Fruit fly (Drosophila melanogaster): ENCODE data around the gene Mpi.
A peak's percentile ranks its signal among the peaks of the same experiment; 100 is the strongest.

The Mpi gene

DNA sequence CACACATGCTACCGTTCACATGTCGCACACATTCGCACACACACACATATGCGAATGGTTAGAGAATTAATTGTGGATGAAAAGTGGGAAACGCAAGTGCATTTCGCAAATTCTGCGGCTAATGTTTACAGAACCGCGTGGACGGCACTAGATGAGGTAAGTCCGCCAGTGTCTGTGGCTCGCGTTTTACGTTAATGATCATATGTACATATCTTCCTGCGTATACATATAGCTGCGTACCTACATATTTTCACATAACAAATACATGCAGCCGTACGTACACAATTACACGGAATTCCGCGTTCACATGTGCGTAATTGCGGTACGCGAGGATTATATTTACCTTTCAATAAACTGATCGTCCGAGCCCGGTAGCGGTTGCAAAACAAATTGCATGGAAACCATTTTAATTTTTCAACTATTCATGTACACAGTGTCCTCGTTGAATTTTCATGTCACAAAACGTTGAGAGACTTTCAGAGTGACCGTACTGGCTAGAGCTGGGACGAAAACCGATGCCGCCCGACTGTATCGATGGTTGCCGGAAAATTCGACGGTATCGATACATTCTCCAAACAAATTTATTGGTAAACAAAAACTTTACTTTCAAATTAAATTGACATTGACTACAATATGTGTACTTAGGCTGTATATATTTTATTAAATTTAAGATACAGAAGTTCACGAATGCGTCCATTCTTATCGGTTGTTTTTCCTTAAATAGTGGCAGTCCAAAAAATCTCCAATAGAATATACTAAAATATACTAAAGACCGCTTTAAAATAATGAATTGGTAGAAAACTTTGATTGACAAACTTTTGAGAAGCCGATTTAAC is 34.1 kb upstream of the Mpi start, which contains the start of gene hyd (continued):
- TF ChIP-seq CG33557 (GFP tag; optimal IDR thresholded peaks at IDR 0.05) (no peak), Fer1 (GFP tag; optimal IDR thresholded peaks at IDR 0.05) (peak; percentile 13), CG6791 (GFP tag; IDR thresholded peaks at IDR 0.05; ENCODE audit: partially characterized antibody) (peak; percentile 88), p53 (GFP tag; optimal IDR thresholded peaks at IDR 0.05) (no peak), CG3726 (GFP tag; IDR thresholded peaks at IDR 0.05) (no peak), CG12659 (GFP tag; optimal IDR thresholded peaks at IDR 0.05) (peak; percentile 77), hbn (GFP tag; IDR thresholded peaks at IDR 0.05; ENCODE audit: partially characterized antibody) (peak; percentile 73), Ets97D (GFP tag; optimal IDR thresholded peaks at IDR 0.05) (peak; percentile 51), CG17186 (GFP tag; optimal IDR thresholded peaks at IDR 0.05) (peak; percentile 24), CG8478 (optimal IDR thresholded peaks at IDR 0.05) (peak; percentile 84), cg (GFP tag; optimal IDR thresholded peaks at IDR 0.05) (peak; percentile 98), hkb (optimal IDR thresholded peaks at IDR 0.05) (no peak), hkb (GFP tag; IDR thresholded peaks at IDR 0.05) (peak; percentile 6; the same call in 1 of the 2 replicates), row (GFP tag; IDR thresholded peaks at IDR 0.05) (peak; percentile 48; the same call in 2 of the 3 replicates), CG7963 (GFP tag; IDR thresholded peaks at IDR 0.05; ENCODE audit: partially characterized antibody) (peak; percentile 64; the same call in 2 of the 3 replicates), CG15479 (GFP tag; optimal IDR thresholded peaks at IDR 0.05) (peak; percentile 56), stwl (tag; optimal IDR thresholded peaks at IDR 0.05) (peak; percentile 62), Opbp (GFP tag; IDR thresholded peaks at IDR 0.05; ENCODE audit: partially characterized antibody) (peak; percentile 87), CG42726 (GFP tag; IDR thresholded peaks at IDR 0.05; ENCODE audit: partially characterized antibody) (peak; percentile 74; the same call in 1 of the 2 replicates), bcd (GFP tag; optimal IDR thresholded peaks at IDR 0.05) (no peak), CG4424 (GFP tag; optimal IDR thresholded peaks at IDR 0.05) (peak; percentile 2), CG1792 (GFP tag; optimal IDR thresholded peaks at IDR 0.05) (peak; percentile 36), CG13287 (GFP tag; IDR thresholded peaks at IDR 0.05; ENCODE audit: partially characterized antibody) (peak; percentile 87), gce (GFP tag; IDR thresholded peaks at IDR 0.05) (no peak), h (optimal IDR thresholded peaks at IDR 0.05) (no peak), MESR4 (GFP tag; optimal IDR thresholded peaks at IDR 0.05) (peak; percentile 92), CG6854 (GFP tag; optimal IDR thresholded peaks at IDR 0.05) (no peak), Xbp1 (GFP tag; optimal IDR thresholded peaks at IDR 0.05) (peak; percentile 15), MBD-R2 (GFP tag; IDR thresholded peaks at IDR 0.05) (peak; percentile 54), inv (GFP tag; IDR thresholded peaks at IDR 0.05; ENCODE audit: partially characterized antibody) (peak; percentile 79), CG16779 (GFP tag; IDR thresholded peaks at IDR 0.05) (no peak), phol (tag; optimal IDR thresholded peaks at IDR 0.05) (peak; percentile 42), Sin3A (optimal IDR thresholded peaks at IDR 0.05) (peak; percentile 70), CG15073 (GFP tag; optimal IDR thresholded peaks at IDR 0.05) (no peak), cas (GFP tag; IDR thresholded peaks at IDR 0.05) (no peak), CG17802 (tag; optimal IDR thresholded peaks at IDR 0.05) (no peak), Bgb (GFP tag; IDR thresholded peaks at IDR 0.05; ENCODE audit: partially characterized antibody) (peak; percentile 85), Med (GFP tag) (peak; percentile 77), CG10267 (tag; optimal IDR thresholded peaks at IDR 0.05) (peak; percentile 43), E2f2 (GFP tag; IDR thresholded peaks at IDR 0.05) (peak; percentile 51; the same call in 1 of the 2 replicates), CG3995 (GFP tag; optimal IDR thresholded peaks at IDR 0.05) (peak; percentile 45), CG11398 (GFP tag; optimal IDR thresholded peaks at IDR 0.05) (no peak), CG18011 (GFP tag; optimal IDR thresholded peaks at IDR 0.05) (no peak), chinmo (GFP tag; IDR thresholded peaks at IDR 0.05; ENCODE audit: partially characterized antibody) (peak; percentile 72; the same call in 1 of the 4 replicates), CG14860 (GFP tag; IDR thresholded peaks at IDR 0.05; ENCODE audit: partially characterized antibody) (peak; percentile 66; the same call in 2 of the 3 replicates), lov (optimal IDR thresholded peaks at IDR 0.05) (no peak), lov (GFP tag; IDR thresholded peaks at IDR 0.05) (no peak), CG4617 (GFP tag; optimal IDR thresholded peaks at IDR 0.05; ENCODE audit: borderline replicate concordance) (peak; percentile 88), CG18619 (GFP tag; optimal IDR thresholded peaks at IDR 0.05) (no peak)

Measured in whole organism, embryonic.